Fruit fly (Drosophila melanogaster) whole organism, embryonic: ENCODE measurements around the gene Prp3.

Source experiments
- B-H2 ChIP-seq: fragments of 200-800 bp; sonication (Bioruptor generic); optimal IDR thresholded peaks from 2 replicates; lab custom pipeline; 2018; ENCODE audit warnings: missing biosample characterization, mild to moderate bottlenecking, missing genetic modification characterization
- CG10267 ChIP-seq: fragments of 200-800 bp; sonication (Bioruptor generic); optimal IDR thresholded peaks from 2 replicates; lab custom pipeline; 2018; ENCODE audit warnings: missing biosample characterization, mild to moderate bottlenecking, missing genetic modification characterization, moderate library complexity
- CG13624 ChIP-seq: fragments of 200-800 bp; sonication (Bioruptor generic); optimal IDR thresholded peaks from 2 replicates; lab custom pipeline; 2016; ENCODE audit warnings: missing biosample characterization, missing genetic modification characterization
- CG14014 ChIP-seq: fragments of 200-800 bp; sonication (Bioruptor generic); IDR thresholded peaks from 2 replicates; pipeline ENCODE4 v1.3.6; 2022; ENCODE audit warnings: missing biosample characterization, missing genetic modification characterization
- CG14050 ChIP-seq: fragments of 200-800 bp; sonication (Bioruptor generic); IDR thresholded peaks from 3 replicates; pipeline ENCODE4 v1.3.6; 2022; ENCODE audit warnings: missing biosample characterization, missing genetic modification characterization
- CG15479 ChIP-seq: fragments of 200-800 bp; sonication (Bioruptor generic); optimal IDR thresholded peaks from 3 replicates; lab custom pipeline; 2019; ENCODE audit warnings: missing biosample characterization, mild to moderate bottlenecking, missing genetic modification characterization, moderate library complexity
- CG15696 ChIP-seq: fragments of 200-800 bp; sonication (Bioruptor generic); optimal IDR thresholded peaks from 2 replicates; lab custom pipeline; 2019; ENCODE audit warnings: missing biosample characterization, mild to moderate bottlenecking, missing genetic modification characterization, moderate library complexity
- CG17385 ChIP-seq: fragments of 200-800 bp; sonication (Bioruptor generic); optimal IDR thresholded peaks from 3 replicates; lab custom pipeline; 2018; ENCODE audit warnings: missing biosample characterization, mild to moderate bottlenecking, missing genetic modification characterization
- CG1832 ChIP-seq: fragments of 200-800 bp; sonication (Bioruptor generic); optimal IDR thresholded peaks from 2 replicates; lab custom pipeline; 2017; ENCODE audit warnings: missing biosample characterization, mild to moderate bottlenecking, missing genetic modification characterization, inconsistent platforms
- CG30431 ChIP-seq: fragments of 200-800 bp; sonication (Bioruptor generic); optimal IDR thresholded peaks from 2 replicates; lab custom pipeline; 2017; ENCODE audit warnings: missing biosample characterization, missing genetic modification characterization
- CG3281 ChIP-seq: fragments of 200-800 bp; sonication (Bioruptor generic); optimal IDR thresholded peaks from 3 replicates; lab custom pipeline; 2017; ENCODE audit warnings: missing biosample characterization, mild to moderate bottlenecking, missing genetic modification characterization
- CG34376 ChIP-seq: fragments of 200-800 bp; sonication (Bioruptor generic); optimal IDR thresholded peaks from 2 replicates; lab custom pipeline; 2018; ENCODE audit warnings: missing biosample characterization, mild to moderate bottlenecking, missing genetic modification characterization
- CG6813 ChIP-seq: fragments of 200-800 bp; sonication (Bioruptor generic); optimal IDR thresholded peaks from 2 replicates; lab custom pipeline; 2017; ENCODE audit warnings: missing biosample characterization, missing genetic modification characterization, mild to moderate bottlenecking, moderate library complexity, missing genetic modification reagents
- CG7786 ChIP-seq: fragments of 200-800 bp; sonication (Bioruptor generic); optimal IDR thresholded peaks from 2 replicates; lab custom pipeline; 2016; ENCODE audit warnings: missing biosample characterization, missing genetic modification characterization
- CG8359 ChIP-seq: fragments of 200-800 bp; sonication (Bioruptor generic); optimal IDR thresholded peaks from 2 replicates; lab custom pipeline; 2017; ENCODE audit warnings: missing biosample characterization, mild to moderate bottlenecking, missing genetic modification characterization, borderline replicate concordance
- CG9727 ChIP-seq: fragments of 200-800 bp; sonication (Bioruptor generic); optimal IDR thresholded peaks from 3 replicates; lab custom pipeline; 2017; ENCODE audit warnings: missing biosample characterization, mild to moderate bottlenecking, missing genetic modification characterization
- CG9797 ChIP-seq: fragments of 200-800 bp; sonication (Bioruptor generic); optimal IDR thresholded peaks from 3 replicates; lab custom pipeline; 2018; ENCODE audit warnings: missing biosample characterization, mild to moderate bottlenecking, missing genetic modification characterization
- Camta ChIP-seq: fragments of 200-800 bp; sonication (Bioruptor generic); optimal IDR thresholded peaks from 2 replicates; lab custom pipeline; 2016; ENCODE audit warnings: missing biosample characterization, missing genetic modification characterization
- CoRest ChIP-seq: fragments of 200-800 bp; sonication (Bioruptor generic); optimal IDR thresholded peaks from 3 replicates; lab custom pipeline; 2018; ENCODE audit warnings: missing biosample characterization, mild to moderate bottlenecking, missing genetic modification characterization, moderate library complexity
- D ChIP-seq, 2 experiments: fragments of 200-800 bp in 1 of 2; fragments of >200 bp in 1 of 2; sonication (Bioruptor generic) in 1 of 2; optimal IDR thresholded peaks; 2 replicates in 1 of 2; 3 replicates in 1 of 2; lab custom pipeline; 2017; ENCODE audit warnings: mild to moderate bottlenecking in 1 of 2, missing biosample characterization in 1 of 2, missing genetic modification characterization in 1 of 2, missing genetic modification reagents in 1 of 2
- ERR ChIP-seq: fragments of 200-800 bp; sonication (Bioruptor generic); optimal IDR thresholded peaks from 2 replicates; lab custom pipeline; 2016; ENCODE audit warnings: missing biosample characterization, missing genetic modification characterization
- Eip74EF ChIP-seq, 2 experiments: fragments of 200-800 bp in 1 of 2; fragments of >200 bp in 1 of 2; sonication (Bioruptor generic) in 1 of 2; optimal IDR thresholded peaks; 2 replicates each; lab custom pipeline; 2017 to 2019; ENCODE audit warnings: missing biosample characterization in 2 of 2, missing genetic modification characterization in 2 of 2, mild to moderate bottlenecking in 1 of 2, moderate library complexity in 1 of 2
- NC2β ChIP-seq: fragments of 200-800 bp; sonication (Bioruptor generic); optimal IDR thresholded peaks from 2 replicates; lab custom pipeline; 2016; ENCODE audit warnings: missing biosample characterization, missing genetic modification characterization
- Oli ChIP-seq: fragments of 200-800 bp; sonication (Bioruptor generic); optimal IDR thresholded peaks from 2 replicates; lab custom pipeline; 2018; ENCODE audit warnings: missing biosample characterization, mild to moderate bottlenecking, missing genetic modification characterization, moderate library complexity
- Opbp ChIP-seq: fragments of 200-800 bp; sonication (Bioruptor generic); IDR thresholded peaks from 3 replicates; pipeline ENCODE4 v1.3.6; 2022; ENCODE audit warnings: missing biosample characterization, missing genetic modification characterization; ENCODE audit not compliant: partially characterized antibody
- Side ChIP-seq: fragments of 200-800 bp; sonication (Bioruptor generic); optimal IDR thresholded peaks from 2 replicates; lab custom pipeline; 2016; ENCODE audit warnings: missing biosample characterization, missing genetic modification characterization
- Sox100B ChIP-seq: fragments of 200-800 bp; sonication (Bioruptor generic); optimal IDR thresholded peaks from 3 replicates; lab custom pipeline; 2018; ENCODE audit warnings: missing biosample characterization, mild to moderate bottlenecking, missing genetic modification characterization
- Vsx1 ChIP-seq: fragments of 200-800 bp; sonication (Bioruptor generic); optimal IDR thresholded peaks from 2 replicates; lab custom pipeline; 2017; ENCODE audit warnings: missing biosample characterization, mild to moderate bottlenecking, missing genetic modification characterization, missing genetic modification reagents
- ap ChIP-seq: fragments of 200-800 bp; sonication (Bioruptor generic); IDR thresholded peaks from 2 replicates; pipeline ENCODE4 v1.3.6; 2022; ENCODE audit warnings: missing biosample characterization, missing genetic modification characterization
- az2 ChIP-seq: fragments of 200-800 bp; sonication (Bioruptor generic); optimal IDR thresholded peaks from 3 replicates; lab custom pipeline; 2016; ENCODE audit warnings: missing biosample characterization, missing genetic modification characterization
- bigmax ChIP-seq: fragments of 200-800 bp; sonication (Bioruptor generic); optimal IDR thresholded peaks from 2 replicates; lab custom pipeline; 2018; ENCODE audit warnings: missing biosample characterization, mild to moderate bottlenecking, missing genetic modification characterization
- cwo ChIP-seq: fragments of 200-800 bp; sonication (Bioruptor generic); optimal IDR thresholded peaks from 3 replicates; lab custom pipeline; 2017; ENCODE audit warnings: missing biosample characterization, missing genetic modification characterization, mild to moderate bottlenecking, moderate library complexity, missing genetic modification reagents
- dysf ChIP-seq: fragments of 200-800 bp; sonication (Bioruptor generic); IDR thresholded peaks from 3 replicates; pipeline ENCODE4 v1.3.6; 2022; ENCODE audit warnings: missing biosample characterization, missing genetic modification characterization
- esg ChIP-seq: fragments of 200-800 bp; sonication (Bioruptor generic); conservative IDR thresholded peaks from 2 replicates; pipeline ENCODE4 v1.3.6; 2022; ENCODE audit warnings: missing biosample characterization, missing genetic modification characterization
- gro ChIP-seq: fragments of 200-800 bp; sonication (Bioruptor generic); optimal IDR thresholded peaks from 2 replicates; lab custom pipeline; 2016; ENCODE audit warnings: missing biosample characterization, missing genetic modification characterization
- h ChIP-seq: fragments of >200 bp; optimal IDR thresholded peaks from 2 replicates; lab custom pipeline; 2017
- hbn ChIP-seq: fragments of 200-800 bp; sonication (Bioruptor generic); IDR thresholded peaks from 2 replicates; pipeline ENCODE4 v1.3.6; 2022; ENCODE audit warnings: missing biosample characterization, missing genetic modification characterization; ENCODE audit not compliant: partially characterized antibody
- her ChIP-seq: fragments of 200-800 bp; sonication (Bioruptor generic); optimal IDR thresholded peaks from 2 replicates; lab custom pipeline; 2016; ENCODE audit warnings: missing biosample characterization, missing genetic modification characterization
- jigr1 ChIP-seq: fragments of 200-800 bp; sonication (Bioruptor generic); IDR thresholded peaks from 3 replicates; pipeline ENCODE4 v1.3.6; 2022; ENCODE audit warnings: missing biosample characterization, missing genetic modification characterization
- luna ChIP-seq: fragments of 200-800 bp; sonication (Bioruptor generic); optimal IDR thresholded peaks from 2 replicates; lab custom pipeline; 2016; ENCODE audit warnings: missing biosample characterization, missing genetic modification characterization
- onecut ChIP-seq: fragments of 200-800 bp; sonication (Bioruptor generic); IDR thresholded peaks from 2 replicates; pipeline ENCODE4 v1.3.6; 2022; ENCODE audit warnings: missing biosample characterization, missing genetic modification characterization
- pzg ChIP-seq: fragments of 200-800 bp; sonication (Bioruptor generic); optimal IDR thresholded peaks from 3 replicates; lab custom pipeline; 2018; ENCODE audit warnings: missing biosample characterization, mild to moderate bottlenecking, missing genetic modification characterization, moderate library complexity
- repo ChIP-seq: fragments of 200-800 bp; sonication (Bioruptor generic); optimal IDR thresholded peaks from 2 replicates; lab custom pipeline; 2016; ENCODE audit warnings: missing biosample characterization, missing genetic modification characterization
- sens ChIP-seq: fragments of 200-800 bp; sonication (Bioruptor generic); peaks from one replicate; lab custom pipeline; 2016; ENCODE audit warnings: missing biosample characterization, missing genetic modification characterization
- stc ChIP-seq: fragments of 200-800 bp; sonication (Bioruptor generic); IDR thresholded peaks from 2 replicates; pipeline ENCODE4 v1.3.6; 2022; ENCODE audit warnings: missing biosample characterization, missing genetic modification characterization
- tx ChIP-seq: fragments of 200-800 bp; sonication (Bioruptor generic); optimal IDR thresholded peaks from 2 replicates; lab custom pipeline; 2016; ENCODE audit warnings: missing biosample characterization, missing genetic modification characterization
- wek ChIP-seq: fragments of 200-800 bp; sonication (Bioruptor generic); optimal IDR thresholded peaks from 3 replicates; lab custom pipeline; 2018; ENCODE audit warnings: missing biosample characterization, mild to moderate bottlenecking, missing genetic modification characterization, moderate library complexity
- z ChIP-seq: fragments of 200-800 bp; sonication (Bioruptor generic); IDR thresholded peaks from 3 replicates; pipeline ENCODE4 v1.3.6; 2022; ENCODE audit warnings: missing biosample characterization, missing genetic modification characterization
- zen ChIP-seq: fragments of 200-800 bp; sonication (Bioruptor generic); optimal IDR thresholded peaks from 3 replicates; lab custom pipeline; 2018; ENCODE audit warnings: missing biosample characterization, mild to moderate bottlenecking, missing genetic modification characterization, moderate library complexity

Gene Prp3

DNA sequence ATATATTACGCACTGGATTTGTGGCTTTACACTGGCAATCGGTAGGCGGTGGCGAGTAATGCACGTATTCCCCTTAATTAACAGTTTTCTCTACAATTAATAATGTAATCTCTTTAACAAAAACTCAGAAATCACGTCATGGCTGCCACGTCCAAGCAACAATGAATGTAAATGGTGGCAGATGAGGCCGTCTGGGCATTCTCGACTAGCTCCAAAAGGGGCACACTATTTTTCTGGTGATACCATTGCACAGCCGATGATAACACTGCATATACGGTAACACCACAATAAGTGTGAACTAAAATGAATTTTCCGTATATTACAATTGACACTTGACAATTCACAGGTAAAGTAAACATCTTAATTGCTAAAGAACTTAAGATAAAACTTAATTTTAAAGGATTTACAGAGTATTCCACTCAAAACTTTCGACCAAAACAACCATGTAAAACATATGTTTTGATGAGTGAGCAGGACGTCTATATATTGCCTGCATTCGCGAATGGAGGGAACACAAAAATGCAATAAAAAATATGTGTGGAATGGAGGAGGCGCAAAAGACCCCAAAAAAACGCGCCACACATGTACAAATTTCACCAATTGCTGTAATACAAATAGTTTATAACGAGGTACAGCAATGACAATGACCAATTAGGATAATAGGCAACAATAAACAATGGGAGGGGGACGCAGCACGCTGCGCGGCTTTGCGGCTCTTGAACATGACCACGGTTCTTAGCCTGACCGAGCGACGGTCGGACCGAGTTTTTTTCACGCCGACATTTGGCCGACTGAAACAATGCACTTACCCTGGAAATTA lies 656 bp upstream of the Prp3 start (continued):
- TF ChIP-seq Opbp (peak; percentile 38; the same call in 1 of the 3 replicates), zen (tag; lab: Kevin White, UChicago) (peak; percentile 25), her (GFP tag; lab: Kevin White, UChicago) (peak; percentile 14), CoRest (no peak), Side (no peak), Vsx1 (no peak), CG9727 (no peak), z (no peak), B-H2 (GFP tag; lab: Kevin White, UChicago) (no peak), CG14050 (GFP tag; lab: Robert Waterston, UW) (no peak), CG15479 (GFP tag; lab: Kevin White, UChicago) (no peak), pzg (GFP tag; lab: Kevin White, UChicago) (peak; percentile 88), D (optimal IDR thresholded peaks at IDR 0.05; lab: Kevin White, UChicago) (no peak), D (GFP tag; optimal IDR thresholded peaks at IDR 0.05; lab: Kevin White, UChicago) (no peak), CG9797 (GFP tag; lab: Kevin White, UChicago) (peak; percentile 94), az2 (GFP tag; lab: Kevin White, UChicago) (no peak), jigr1 (GFP tag; lab: Robert Waterston, UW) (no peak), CG30431 (no peak), CG17385 (no peak), NC2β (GFP tag; lab: Kevin White, UChicago) (peak; percentile 30), cwo (GFP tag; lab: Kevin White, UChicago) (no peak), hbn (GFP tag; lab: Robert Waterston, UW) (no peak), ERR (GFP tag; lab: Kevin White, UChicago) (no peak), CG34376 (GFP tag; lab: Kevin White, UChicago) (peak; percentile 44), repo (GFP tag; lab: Kevin White, UChicago) (no peak), CG13624 (GFP tag; lab: Kevin White, UChicago) (no peak), CG8359 (GFP tag; lab: Kevin White, UChicago) (no peak), onecut (GFP tag; lab: Robert Waterston, UW) (no peak), luna (GFP tag; lab: Kevin White, UChicago) (no peak), Sox100B (GFP tag; lab: Kevin White, UChicago) (no peak), CG6813 (GFP tag; lab: Kevin White, UChicago) (no peak), CG3281 (GFP tag; lab: Kevin White, UChicago) (peak; percentile 84), CG7786 (GFP tag; lab: Kevin White, UChicago) (no peak), CG1832 (GFP tag; lab: Kevin White, UChicago) (no peak), dysf (GFP tag; lab: Robert Waterston, UW) (no peak), stc (GFP tag; lab: Robert Waterston, UW) (no peak), h (no peak), CG15696 (tag; lab: Kevin White, UChicago) (no peak), Oli (no peak), gro (GFP tag; lab: Kevin White, UChicago) (no peak), tx (GFP tag; lab: Kevin White, UChicago) (no peak), bigmax (GFP tag; lab: Kevin White, UChicago) (no peak), wek (GFP tag; lab: Kevin White, UChicago) (peak; percentile 29), sens (peak; percentile 88), Camta (no peak), CG14014 (no peak), esg (GFP tag; lab: Robert Waterston, UW) (no peak), Eip74EF (GFP tag; optimal IDR thresholded peaks at IDR 0.05; lab: Kevin White, UChicago) (peak in 1 of 2 experiments; percentile 23), ap (GFP tag; lab: Robert Waterston, UW) (no peak), CG10267 (peak; percentile 68)
